3 fruit fly cellular contexts compared by ENCODE assay signal in the genomic region with DNA sequence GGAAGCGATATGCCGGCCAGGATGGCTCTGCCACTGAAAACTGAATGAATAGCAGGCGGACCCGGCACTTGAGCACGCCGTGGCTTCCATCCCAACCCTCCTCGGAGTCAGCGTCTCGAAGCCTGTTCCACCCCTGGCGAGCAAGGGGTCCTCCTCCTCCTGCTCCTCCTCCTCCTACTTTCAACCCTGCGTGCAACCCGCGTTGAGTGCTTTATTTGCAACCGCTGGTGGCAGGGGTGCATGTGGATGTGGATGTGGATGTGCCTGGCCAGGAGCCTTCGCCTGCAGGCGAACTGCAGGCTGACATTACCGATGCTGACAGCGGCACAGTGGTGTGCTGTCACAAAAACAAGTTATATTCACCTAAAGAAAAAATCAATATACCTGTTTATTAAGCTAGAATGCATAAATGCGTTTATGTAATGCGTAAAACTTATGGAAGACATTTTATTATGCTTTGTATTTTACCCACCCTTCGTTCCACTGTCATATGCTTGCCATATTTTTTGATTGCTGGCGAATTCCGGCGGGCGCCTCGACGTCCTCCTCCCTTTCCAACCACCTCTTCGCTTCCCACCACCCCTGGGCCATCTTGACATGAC.
A peak's percentile ranks its signal among the peaks of the same experiment; 100 is the strongest.
TF ChIP-seq lines count a peak whose summit lies in the region.

No protein-coding gene starts in this region.

TF ChIP-seq in whole organism, embryonic, 481 proteins besides CTCF, POLR2A, EP300 and RAD21 (continued from another document and continues in another):
- no peak for TF ChIP-seq sr (GFP tag; IDR thresholded peaks at IDR 0.05; lab: Robert Waterston, UW)
- peak; percentile 43 for TF ChIP-seq CG8944 (GFP tag; optimal IDR thresholded peaks at IDR 0.05; lab: Kevin White, UChicago)
- no peak for TF ChIP-seq CG13894 (tag; optimal IDR thresholded peaks at IDR 0.05; lab: Kevin White, UChicago)
- TF ChIP-seq odd (GFP tag; optimal IDR thresholded peaks at IDR 0.05; lab: Kevin White, UChicago), result no peak
- peak; percentile 60 for TF ChIP-seq gcm (GFP tag; optimal IDR thresholded peaks at IDR 0.05; lab: Kevin White, UChicago)
- 0 out of 3 replicates have a peak, but pooled peaks have one; percentile 29 for TF ChIP-seq CG11560 (tag; IDR thresholded peaks at IDR 0.05; lab: Robert Waterston, UW)
- TF ChIP-seq Gug (GFP tag; IDR thresholded peaks at IDR 0.05; lab: Robert Waterston, UW), result peak; percentile 48; the same call in 2 of the 4 replicates
- peak; percentile 58 for TF ChIP-seq Blimp-1 (GFP tag; optimal IDR thresholded peaks at IDR 0.05; lab: Kevin White, UChicago)
- TF ChIP-seq TFAM (GFP tag; optimal IDR thresholded peaks at IDR 0.05; lab: Kevin White, UChicago), result peak; percentile 2
- no peak for TF ChIP-seq vnd (GFP tag; IDR thresholded peaks at IDR 0.05; lab: Robert Waterston, UW; ENCODE audit: partially characterized antibody)
- no peak for TF ChIP-seq stwl (tag; optimal IDR thresholded peaks at IDR 0.05; lab: Kevin White, UChicago)
- peak; percentile 59 for TF ChIP-seq croc (GFP tag; conservative IDR thresholded peaks at IDR 0.05; lab: Robert Waterston, UW)
- no peak for TF ChIP-seq Neu2 (GFP tag; optimal IDR thresholded peaks at IDR 0.05; lab: Kevin White, UChicago; ENCODE audit: borderline replicate concordance)
- TF ChIP-seq so (GFP tag; IDR thresholded peaks at IDR 0.05; lab: Robert Waterston, UW), result peak; percentile 59; the same call in 1 of the 3 replicates
- TF ChIP-seq CG8388 (GFP tag; optimal IDR thresholded peaks at IDR 0.05; lab: Kevin White, UChicago), result peak; percentile 46
- TF ChIP-seq CG2678 (tag; optimal IDR thresholded peaks at IDR 0.05; lab: Kevin White, UChicago), result peak; percentile 56
- peak; percentile 25 for TF ChIP-seq CG10654 (GFP tag; optimal IDR thresholded peaks at IDR 0.05; lab: Kevin White, UChicago)
- peak; percentile 37 for TF ChIP-seq CG30403 (GFP tag; optimal IDR thresholded peaks at IDR 0.05; lab: Kevin White, UChicago)
- TF ChIP-seq eyg (GFP tag; optimal IDR thresholded peaks at IDR 0.05; lab: Kevin White, UChicago), result no peak
- TF ChIP-seq sug (tag; optimal IDR thresholded peaks at IDR 0.05; lab: Kevin White, UChicago), result no peak
- no peak for TF ChIP-seq toy (GFP tag; IDR thresholded peaks at IDR 0.05; lab: Robert Waterston, UW)
- TF ChIP-seq otp (GFP tag; IDR thresholded peaks at IDR 0.05; lab: Robert Waterston, UW), result peak; percentile 79; the same call in 2 of the 3 replicates
- TF ChIP-seq CG18262 (tag; optimal IDR thresholded peaks at IDR 0.05; lab: Kevin White, UChicago), result peak; percentile 81
- TF ChIP-seq ci (GFP tag; IDR thresholded peaks at IDR 0.05; lab: Robert Waterston, UW), result peak; percentile 90
- peak; percentile 92 for TF ChIP-seq nerfin-1 (tag; optimal IDR thresholded peaks at IDR 0.05; lab: Kevin White, UChicago)
- peak; percentile 68 for TF ChIP-seq dmrt99B (tag; optimal IDR thresholded peaks at IDR 0.05; lab: Kevin White, UChicago)
- no peak for TF ChIP-seq C15 (GFP tag; IDR thresholded peaks at IDR 0.05; lab: Robert Waterston, UW)
- 0 out of 2 replicates have a peak, but pooled peaks have one; percentile 27 for TF ChIP-seq CG3847 (GFP tag; IDR thresholded peaks at IDR 0.05; lab: Robert Waterston, UW)
- TF ChIP-seq CG3163 (GFP tag; optimal IDR thresholded peaks at IDR 0.05; lab: Kevin White, UChicago), result no peak
- peak; percentile 29 for TF ChIP-seq CG15269 (tag; optimal IDR thresholded peaks at IDR 0.05; lab: Kevin White, UChicago)
- no peak for TF ChIP-seq Taf1 (GFP tag; IDR thresholded peaks at IDR 0.05; lab: Robert Waterston, UW)
- TF ChIP-seq CG14050 (GFP tag; IDR thresholded peaks at IDR 0.05; lab: Robert Waterston, UW), result peak; percentile 50; the same call in 2 of the 3 replicates
- peak; percentile 85 for TF ChIP-seq zfh1 (GFP tag; IDR thresholded peaks at IDR 0.05; lab: Robert Waterston, UW)
- TF ChIP-seq PHDP (tag; optimal IDR thresholded peaks at IDR 0.05; lab: Kevin White, UChicago), result peak; percentile 44
- TF ChIP-seq CG12071 (GFP tag; optimal IDR thresholded peaks at IDR 0.05; lab: Kevin White, UChicago), result no peak
- no peak for TF ChIP-seq CkIIα-i1 (GFP tag; IDR thresholded peaks at IDR 0.05; lab: Robert Waterston, UW)
- TF ChIP-seq danr (GFP tag; IDR thresholded peaks at IDR 0.05; lab: Robert Waterston, UW), result peak; percentile 43; the same call in 1 of the 2 replicates
- no peak for TF ChIP-seq maf-S (GFP tag; optimal IDR thresholded peaks at IDR 0.05; lab: Kevin White, UChicago)
- TF ChIP-seq Awh (GFP tag; IDR thresholded peaks at IDR 0.05; lab: Robert Waterston, UW), result peak; percentile 80
- TF ChIP-seq emc (GFP tag; optimal IDR thresholded peaks at IDR 0.05; lab: Kevin White, UChicago), result no peak

TF ChIP-seq in whole organism, prepupa, 60 proteins besides CTCF, POLR2A, EP300 and RAD21 (continued from another document):
- TF ChIP-seq Sox15 (GFP tag; optimal IDR thresholded peaks at IDR 0.05; lab: Kevin White, UChicago), result peak; percentile 71
- TF ChIP-seq CG11294 (GFP tag; IDR thresholded peaks at IDR 0.05; lab: Robert Waterston, UW), result peak; percentile 51
- TF ChIP-seq CG6808 (GFP tag; optimal IDR thresholded peaks at IDR 0.05; lab: Kevin White, UChicago), result peak; percentile 86
- peak; percentile 87 for TF ChIP-seq lz (GFP tag; optimal IDR thresholded peaks at IDR 0.05; lab: Kevin White, UChicago)
- peak; percentile 82 to 86 for TF ChIP-seq ss (GFP tag; optimal IDR thresholded peaks at IDR 0.05; lab: Kevin White, UChicago)
- peak; percentile 90 for TF ChIP-seq esn (GFP tag; optimal IDR thresholded peaks at IDR 0.05; lab: Kevin White, UChicago)
- peak; percentile 74 for TF ChIP-seq CG11902 (GFP tag; optimal IDR thresholded peaks at IDR 0.05; lab: Kevin White, UChicago)
- peak; percentile 58 for TF ChIP-seq CG6854 (GFP tag; optimal IDR thresholded peaks at IDR 0.05; lab: Kevin White, UChicago)
- peak; percentile 86 for TF ChIP-seq CG10669 (GFP tag; optimal IDR thresholded peaks at IDR 0.05; lab: Kevin White, UChicago)
- TF ChIP-seq Met (GFP tag; optimal IDR thresholded peaks at IDR 0.05; lab: Kevin White, UChicago), result peak; percentile 90
- TF ChIP-seq CG9139 (GFP tag; optimal IDR thresholded peaks at IDR 0.05; lab: Kevin White, UChicago), result peak; percentile 80
- TF ChIP-seq CG3032 (tag; optimal IDR thresholded peaks at IDR 0.05; lab: Kevin White, UChicago), result peak; percentile 83
- TF ChIP-seq Gug (GFP tag; IDR thresholded peaks at IDR 0.05; lab: Robert Waterston, UW), result peak; percentile 72
- TF ChIP-seq CG7368 (GFP tag; optimal IDR thresholded peaks at IDR 0.05; lab: Kevin White, UChicago), result peak; percentile 77
- no peak for TF ChIP-seq Hr38 (GFP tag; optimal IDR thresholded peaks at IDR 0.05; lab: Kevin White, UChicago)
- TF ChIP-seq Ets96B (tag; optimal IDR thresholded peaks at IDR 0.05; lab: Kevin White, UChicago), result peak; percentile 88
- peak; percentile 47 for TF ChIP-seq CG32006 (GFP tag; optimal IDR thresholded peaks at IDR 0.05; lab: Kevin White, UChicago)
- peak; percentile 83 for TF ChIP-seq vri (GFP tag; optimal IDR thresholded peaks at IDR 0.05; lab: Kevin White, UChicago)
- TF ChIP-seq CG11762 (GFP tag; optimal IDR thresholded peaks at IDR 0.05; lab: Kevin White, UChicago; ENCODE audit: insufficient read depth), result peak; percentile 74
- TF ChIP-seq spab (GFP tag; optimal IDR thresholded peaks at IDR 0.05; lab: Kevin White, UChicago), result peak; percentile 88
- peak; percentile 85 for TF ChIP-seq CG31627 (GFP tag; optimal IDR thresholded peaks at IDR 0.05; lab: Kevin White, UChicago)
- TF ChIP-seq Hr4 (GFP tag; optimal IDR thresholded peaks at IDR 0.05; lab: Kevin White, UChicago), result peak; percentile 51
- TF ChIP-seq dsx (GFP tag; optimal IDR thresholded peaks at IDR 0.05; lab: Kevin White, UChicago; ENCODE audit: poor library complexity, severe bottlenecking), result peak; percentile 71
- TF ChIP-seq dac (GFP tag; optimal IDR thresholded peaks at IDR 0.05; lab: Kevin White, UChicago), result no peak
- peak; percentile 82 for TF ChIP-seq CG10631 (GFP tag; optimal IDR thresholded peaks at IDR 0.05; lab: Kevin White, UChicago)
- peak; percentile 78 for TF ChIP-seq pdm3 (GFP tag; optimal IDR thresholded peaks at IDR 0.05; lab: Kevin White, UChicago)
- peak; percentile 82 for TF ChIP-seq CG8632 (GFP tag; optimal IDR thresholded peaks at IDR 0.05; lab: Kevin White, UChicago)
- TF ChIP-seq salr (GFP tag; optimal IDR thresholded peaks at IDR 0.05; lab: Kevin White, UChicago), result peak; percentile 58 to 85
- peak; percentile 33 for TF ChIP-seq CG4318 (GFP tag; optimal IDR thresholded peaks at IDR 0.05; lab: Kevin White, UChicago)
- peak; percentile 82 for TF ChIP-seq CG34406 (GFP tag; optimal IDR thresholded peaks at IDR 0.05; lab: Kevin White, UChicago)
- peak; percentile 69 for TF ChIP-seq fd59A (GFP tag; optimal IDR thresholded peaks at IDR 0.05; lab: Kevin White, UChicago)
- peak; percentile 79 for TF ChIP-seq CG8319 (GFP tag; optimal IDR thresholded peaks at IDR 0.05; lab: Kevin White, UChicago)
- peak; percentile 84 for TF ChIP-seq CG1621 (tag; optimal IDR thresholded peaks at IDR 0.05; lab: Kevin White, UChicago)
- TF ChIP-seq Hr39 (GFP tag; optimal IDR thresholded peaks at IDR 0.05; lab: Kevin White, UChicago), result peak; percentile 85
- TF ChIP-seq CG3919 (GFP tag; optimal IDR thresholded peaks at IDR 0.05; lab: Kevin White, UChicago), result peak; percentile 83
- peak; percentile 71 for TF ChIP-seq CG15336 (GFP tag; IDR thresholded peaks at IDR 0.05; lab: Robert Waterston, UW)
- peak; percentile 84 for TF ChIP-seq achi (GFP tag; optimal IDR thresholded peaks at IDR 0.05; lab: Kevin White, UChicago)
- TF ChIP-seq CG6276 (GFP tag; optimal IDR thresholded peaks at IDR 0.05; lab: Kevin White, UChicago), result peak; percentile 45

TF ChIP-seq in whole organism, wandering third instar larva, 38 proteins besides CTCF, POLR2A, EP300 and RAD21 (continued from another document):
- TF ChIP-seq foxo (GFP tag; optimal IDR thresholded peaks at IDR 0.05; lab: Kevin White, UChicago) (peak; percentile 15 to 90), jim (GFP tag; optimal IDR thresholded peaks at IDR 0.05; lab: Kevin White, UChicago) (no peak), psq (GFP tag; optimal IDR thresholded peaks at IDR 0.05; lab: Kevin White, UChicago) (peak; percentile 80), brk (GFP tag; optimal IDR thresholded peaks at IDR 0.05; lab: Kevin White, UChicago) (peak; percentile 68), CrebA (GFP tag; optimal IDR thresholded peaks at IDR 0.05; lab: Kevin White, UChicago; ENCODE audit: borderline replicate concordance) (peak; percentile 24), dl (GFP tag; optimal IDR thresholded peaks at IDR 0.05; lab: Kevin White, UChicago; ENCODE audit: insufficient read depth in 1 of 2, partially characterized antibody in 2 of 2) (no peak), ey (GFP tag; optimal IDR thresholded peaks at IDR 0.05; lab: Kevin White, UChicago) (peak; percentile 86), rgr (GFP tag; optimal IDR thresholded peaks at IDR 0.05; lab: Kevin White, UChicago) (peak; percentile 84), sv (GFP tag; optimal IDR thresholded peaks at IDR 0.05; lab: Kevin White, UChicago) (no peak), CG32264 (GFP tag; optimal IDR thresholded peaks at IDR 0.05; lab: Kevin White, UChicago) (peak; percentile 68), h (GFP tag; optimal IDR thresholded peaks at IDR 0.05; lab: Kevin White, UChicago) (peak; percentile 91), Rel (GFP tag; optimal IDR thresholded peaks at IDR 0.05; lab: Kevin White, UChicago) (peak; percentile 66), Rel (tag; optimal IDR thresholded peaks at IDR 0.05; lab: Kevin White, UChicago) (peak; percentile 66)
